Fruit fly (Drosophila melanogaster): ENCODE results near the gene mRpL48.

- no peak for TF ChIP-seq CG7045 (GFP tag; optimal IDR thresholded peaks at IDR 0.05)
- no peak for TF ChIP-seq CG33017 (tag; optimal IDR thresholded peaks at IDR 0.05)
Observed at dm6 chr2L:1665879-1666278, 44.4 kb upstream of the mRpL48 start.

Data from whole organism, adult.